Worm (Caenorhabditis elegans): ENCODE measurements around the gene hch-1.

DNA sequence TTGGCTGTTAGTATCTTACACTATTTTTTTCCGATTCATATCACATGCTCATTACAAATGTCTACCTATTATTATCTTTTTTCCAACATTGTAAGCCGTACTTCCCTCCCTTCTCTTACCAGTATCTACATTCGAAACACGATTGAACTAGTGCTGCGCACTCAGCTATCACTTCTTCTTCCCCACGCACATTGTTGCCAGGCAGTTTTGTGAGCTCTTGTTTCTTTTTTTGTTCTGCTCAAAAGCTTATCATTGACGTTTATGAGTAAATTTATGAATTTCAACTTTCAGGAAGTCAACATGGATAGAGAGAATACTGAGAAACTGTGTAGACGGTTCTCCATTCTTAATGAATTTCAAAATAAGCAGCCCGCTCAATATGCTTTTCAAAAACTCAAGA is 21.3 kb upstream of the hch-1 start, which contains the start of gene F33C8.2:
- TF ChIP-seq alr-1 (tag; optimal IDR thresholded peaks at IDR 0.05) (no peak), fos-1 (tag; optimal IDR thresholded peaks at IDR 0.05) (no peak), nhr-77 (tag; optimal IDR thresholded peaks at IDR 0.05) (no peak), snpc-4 (tag; optimal IDR thresholded peaks at IDR 0.05) (no peak), elt-1 (tag; optimal IDR thresholded peaks at IDR 0.05) (no peak), lin-13 (GFP tag; optimal IDR thresholded peaks at IDR 0.05) (no peak), nhr-237 (tag; optimal IDR thresholded peaks at IDR 0.05) (no peak), sem-4 (tag; optimal IDR thresholded peaks at IDR 0.05) (no peak), mdl-1 (tag; optimal IDR thresholded peaks at IDR 0.05) (no peak)
